Worm (Caenorhabditis elegans) whole organism, L3 larva: ENCODE results near the gene F19B6.3.
"Not testable (repeated sequence)": the region's sequence is repeated elsewhere in the genome, so short reads cannot be mapped to it uniquely, and the experiment has no call there.

Source experiments
- ZK546.5 ChIP-seq: sonication (generic microtip); optimal IDR thresholded peaks from 2 replicates; lab custom pipeline; 2017; ENCODE audit warnings: missing biosample characterization, missing genetic modification characterization
- ceh-16 ChIP-seq: sonication (generic microtip); optimal IDR thresholded peaks from 2 replicates; lab custom pipeline; 2017; ENCODE audit warnings: missing biosample characterization, missing genetic modification characterization
- elt-3 ChIP-seq, 3 experiments: fragments of 150-350 bp in 1 of 3; sonication (generic microtip) in 2 of 3; optimal IDR thresholded peaks; 2 replicates in 2 of 3; 4 replicates in 1 of 3; lab custom pipeline; 2014 to 2017; ENCODE audit warnings: missing biosample characterization in 3 of 3, missing genetic modification characterization in 3 of 3
- mdl-1 ChIP-seq: fragments of 150-350 bp; optimal IDR thresholded peaks from 2 replicates; lab custom pipeline; 2014; ENCODE audit warnings: missing biosample characterization, missing genetic modification characterization
- nhr-11 ChIP-seq: fragments of 150-350 bp; optimal IDR thresholded peaks from 2 replicates; lab custom pipeline; 2014; ENCODE audit warnings: missing biosample characterization, missing genetic modification characterization
- nhr-76 ChIP-seq: fragments of 150-350 bp; sonication (generic microtip); optimal IDR thresholded peaks from 5 replicates; lab custom pipeline; 2014; ENCODE audit warnings: missing biosample characterization, missing genetic modification characterization
- pqm-1 ChIP-seq: fragments of 150-350 bp; optimal IDR thresholded peaks from 2 replicates; lab custom pipeline; 2017; ENCODE audit warnings: missing biosample characterization, missing genetic modification characterization, inconsistent platforms
- sea-2 ChIP-seq: fragments of 150-350 bp; sonication (generic microtip); optimal IDR thresholded peaks from 4 replicates; lab custom pipeline; 2014; ENCODE audit warnings: missing biosample characterization, missing genetic modification reagents, missing genetic modification characterization
- tbx-2 ChIP-seq: sonication (generic microtip); optimal IDR thresholded peaks from 2 replicates; lab custom pipeline; 2016; ENCODE audit warnings: mild to moderate bottlenecking, missing genetic modification characterization, missing compliant biosample characterization
- unc-62 ChIP-seq: fragments of 150-350 bp; sonication (generic microtip); optimal IDR thresholded peaks from 4 replicates; lab custom pipeline; 2014; ENCODE audit warnings: missing biosample characterization, missing genetic modification reagents, missing genetic modification characterization
- zag-1 ChIP-seq: fragments of 150-350 bp; optimal IDR thresholded peaks from 2 replicates; lab custom pipeline; 2014; ENCODE audit warnings: missing biosample characterization, missing genetic modification characterization

ce11 chrIV:12326932-12327331, at the start of gene F19B6.3:
- not testable (repeated sequence) for TF ChIP-seq sea-2 (GFP tag; lab: Kevin White, UChicago); zag-1 (tag; lab: Kevin White, UChicago); tbx-2 (tag; lab: Kevin White, UChicago); elt-3 (tag; optimal IDR thresholded peaks at IDR 0.05; lab: Kevin White, UChicago); unc-62 (GFP tag; lab: Kevin White, UChicago); ceh-16 (tag; lab: Kevin White, UChicago); ZK546.5 (tag; lab: Kevin White, UChicago); nhr-76 (tag; lab: Kevin White, UChicago); nhr-11; pqm-1 (tag; lab: Kevin White, UChicago); mdl-1 (tag; lab: Kevin White, UChicago)
